Fruit fly (Drosophila melanogaster) whole organism, embryonic: ENCODE results near the gene scu.

Source experiments
- Abd-B ChIP-seq: fragments of 200-800 bp; sonication (Bioruptor generic); optimal IDR thresholded peaks from 2 replicates; lab custom pipeline; 2018; ENCODE audit warnings: missing biosample characterization, mild to moderate bottlenecking, missing genetic modification characterization, moderate library complexity
- CG10267 ChIP-seq: fragments of 200-800 bp; sonication (Bioruptor generic); optimal IDR thresholded peaks from 2 replicates; lab custom pipeline; 2018; ENCODE audit warnings: missing biosample characterization, mild to moderate bottlenecking, missing genetic modification characterization, moderate library complexity
- CG10431 ChIP-seq: fragments of 200-800 bp; sonication (Bioruptor generic); optimal IDR thresholded peaks from 3 replicates; lab custom pipeline; 2018; ENCODE audit warnings: missing biosample characterization, mild to moderate bottlenecking, missing genetic modification characterization
- CG11504 ChIP-seq: fragments of 200-800 bp; sonication (Bioruptor generic); optimal IDR thresholded peaks from 3 replicates; lab custom pipeline; 2019; ENCODE audit warnings: missing biosample characterization, mild to moderate bottlenecking, missing genetic modification characterization, moderate library complexity
- CG11723 ChIP-seq: fragments of 200-800 bp; sonication (Bioruptor generic); optimal IDR thresholded peaks from 2 replicates; lab custom pipeline; 2017; ENCODE audit warnings: missing biosample characterization, mild to moderate bottlenecking, missing genetic modification characterization
- CG13894 ChIP-seq: fragments of 200-800 bp; sonication (Bioruptor generic); optimal IDR thresholded peaks from 3 replicates; lab custom pipeline; 2018; ENCODE audit warnings: missing biosample characterization, mild to moderate bottlenecking, missing genetic modification characterization, moderate library complexity
- CG14710 ChIP-seq: fragments of 200-800 bp; sonication (Bioruptor generic); optimal IDR thresholded peaks from 3 replicates; lab custom pipeline; 2019; ENCODE audit warnings: missing biosample characterization, mild to moderate bottlenecking, missing genetic modification characterization, moderate library complexity
- CG15269 ChIP-seq: fragments of 200-800 bp; sonication (Bioruptor generic); optimal IDR thresholded peaks from 2 replicates; lab custom pipeline; 2018; ENCODE audit warnings: missing biosample characterization, mild to moderate bottlenecking, missing genetic modification characterization, moderate library complexity
- CG15479 ChIP-seq: fragments of 200-800 bp; sonication (Bioruptor generic); optimal IDR thresholded peaks from 3 replicates; lab custom pipeline; 2019; ENCODE audit warnings: missing biosample characterization, mild to moderate bottlenecking, missing genetic modification characterization, moderate library complexity
- CG16813 ChIP-seq: fragments of 200-800 bp; sonication (Bioruptor generic); IDR thresholded peaks from 3 replicates; pipeline ENCODE4 v1.3.6; 2022; ENCODE audit warnings: missing biosample characterization, missing genetic modification characterization; ENCODE audit not compliant: partially characterized antibody
- CG16863 ChIP-seq: fragments of 200-800 bp; sonication (Bioruptor generic); optimal IDR thresholded peaks from 3 replicates; lab custom pipeline; 2016; ENCODE audit warnings: missing biosample characterization, missing genetic modification characterization
- CG17612 ChIP-seq: fragments of 200-800 bp; sonication (Bioruptor generic); IDR thresholded peaks from 2 replicates; pipeline ENCODE4 v1.3.6; 2022; ENCODE audit warnings: missing biosample characterization, missing genetic modification characterization
- CG18011 ChIP-seq: fragments of 200-800 bp; sonication (Bioruptor generic); optimal IDR thresholded peaks from 2 replicates; lab custom pipeline; 2017; ENCODE audit warnings: missing biosample characterization, missing genetic modification characterization, mild to moderate bottlenecking, moderate library complexity, missing genotype
- CG2120 ChIP-seq: fragments of 200-800 bp; sonication (Bioruptor generic); optimal IDR thresholded peaks from 3 replicates; lab custom pipeline; 2016; ENCODE audit warnings: missing biosample characterization, missing genetic modification characterization
- CG2199 ChIP-seq: fragments of 200-800 bp; sonication (Bioruptor generic); IDR thresholded peaks from 3 replicates; pipeline ENCODE4 v1.3.6; 2022; ENCODE audit warnings: missing biosample characterization, missing genetic modification characterization
- CG2202 ChIP-seq: fragments of 200-800 bp; sonication (Bioruptor generic); optimal IDR thresholded peaks from 2 replicates; lab custom pipeline; 2018; ENCODE audit warnings: missing biosample characterization, mild to moderate bottlenecking, missing genetic modification characterization
- CG2875 ChIP-seq: fragments of 200-800 bp; sonication (Bioruptor generic); optimal IDR thresholded peaks from 2 replicates; lab custom pipeline; 2017; ENCODE audit warnings: missing biosample characterization, mild to moderate bottlenecking, missing genetic modification characterization, missing genetic modification reagents
- CG2889 ChIP-seq: fragments of 200-800 bp; sonication (Bioruptor generic); IDR thresholded peaks from 3 replicates; pipeline ENCODE4 v1.3.6; 2022; ENCODE audit warnings: missing biosample characterization, missing genetic modification characterization
- CG30403 ChIP-seq: fragments of 200-800 bp; sonication (Bioruptor generic); optimal IDR thresholded peaks from 3 replicates; lab custom pipeline; 2016; ENCODE audit warnings: missing biosample characterization, missing genetic modification characterization
- CG4360 ChIP-seq: fragments of 200-800 bp; sonication (Bioruptor generic); IDR thresholded peaks from 2 replicates; pipeline ENCODE4 v1.3.6; 2022; ENCODE audit warnings: missing biosample characterization, missing genetic modification characterization
- CG7271 ChIP-seq: fragments of 200-800 bp; sonication (Bioruptor generic); optimal IDR thresholded peaks from 2 replicates; lab custom pipeline; 2018; ENCODE audit warnings: missing biosample characterization, mild to moderate bottlenecking, missing genetic modification characterization, moderate library complexity
- Camta ChIP-seq: fragments of 200-800 bp; sonication (Bioruptor generic); optimal IDR thresholded peaks from 2 replicates; lab custom pipeline; 2016; ENCODE audit warnings: missing biosample characterization, missing genetic modification characterization
- CoRest ChIP-seq: fragments of 200-800 bp; sonication (Bioruptor generic); optimal IDR thresholded peaks from 3 replicates; lab custom pipeline; 2018; ENCODE audit warnings: missing biosample characterization, mild to moderate bottlenecking, missing genetic modification characterization, moderate library complexity
- D19A ChIP-seq: fragments of 200-800 bp; optimal IDR thresholded peaks from 3 replicates; lab custom pipeline; 2019; ENCODE audit warnings: missing biosample characterization, mild to moderate bottlenecking, missing genetic modification characterization, moderate library complexity
- E2f2 ChIP-seq: fragments of 200-800 bp; sonication (Bioruptor generic); IDR thresholded peaks from 2 replicates; pipeline ENCODE4 v1.3.6; 2022; ENCODE audit warnings: missing biosample characterization, missing genetic modification characterization
- Ets65A ChIP-seq: fragments of 200-800 bp; sonication (Bioruptor generic); peaks from one replicate; lab custom pipeline; 2016; ENCODE audit warnings: missing biosample characterization, missing genetic modification characterization
- HLH4C ChIP-seq: fragments of 200-800 bp; sonication (Bioruptor generic); IDR thresholded peaks from 3 replicates; pipeline ENCODE4 v1.3.6; 2022; ENCODE audit warnings: missing biosample characterization, missing genetic modification characterization; ENCODE audit not compliant: partially characterized antibody
- HmgZ ChIP-seq: fragments of 200-800 bp; sonication (Bioruptor generic); optimal IDR thresholded peaks from 2 replicates; lab custom pipeline; 2018; ENCODE audit warnings: missing biosample characterization, mild to moderate bottlenecking, missing genetic modification characterization
- Hr39 ChIP-seq: fragments of >200 bp; optimal IDR thresholded peaks from 2 replicates; lab custom pipeline; 2017
- MESR4 ChIP-seq: fragments of 200-800 bp; sonication (Bioruptor generic); optimal IDR thresholded peaks from 2 replicates; lab custom pipeline; 2018; ENCODE audit warnings: missing biosample characterization, mild to moderate bottlenecking, missing genetic modification characterization, moderate library complexity
- Med ChIP-seq: fragments of 200-800 bp; sonication (Bioruptor generic); peaks from one replicate; lab custom pipeline; 2016; ENCODE audit warnings: missing biosample characterization, missing genetic modification characterization, mild to moderate bottlenecking, inconsistent platforms, moderate library complexity
- Spps ChIP-seq: fragments of 200-800 bp; sonication (Bioruptor generic); optimal IDR thresholded peaks from 2 replicates; lab custom pipeline; 2018; ENCODE audit warnings: missing biosample characterization, mild to moderate bottlenecking, missing genetic modification characterization
- Sry-δ ChIP-seq: fragments of 200-800 bp; sonication (Bioruptor generic); optimal IDR thresholded peaks from 2 replicates; lab custom pipeline; 2016; ENCODE audit warnings: missing biosample characterization, missing genetic modification characterization
- Tbp ChIP-seq: fragments of >200 bp; optimal IDR thresholded peaks from 2 replicates; lab custom pipeline; 2018; ENCODE audit warnings: missing biosample characterization, missing genetic modification characterization
- ase ChIP-seq: fragments of 200-800 bp; sonication (Bioruptor generic); IDR thresholded peaks from 3 replicates; pipeline ENCODE4 v1.3.6; 2022; ENCODE audit warnings: missing biosample characterization, missing genetic modification characterization
- cas ChIP-seq: fragments of 200-800 bp; sonication (Bioruptor generic); IDR thresholded peaks from 2 replicates; pipeline ENCODE4 v1.3.6; 2022; ENCODE audit warnings: missing biosample characterization, missing genetic modification characterization
- cg ChIP-seq: fragments of 200-800 bp; sonication (Bioruptor generic); optimal IDR thresholded peaks from 3 replicates; lab custom pipeline; 2019; ENCODE audit warnings: missing biosample characterization, mild to moderate bottlenecking, missing genetic modification characterization, moderate library complexity
- crol ChIP-seq: fragments of 200-800 bp; sonication (Bioruptor generic); IDR thresholded peaks from 2 replicates; pipeline ENCODE4 v1.3.6; 2022; ENCODE audit warnings: missing biosample characterization, missing genetic modification characterization
- dmrt99B ChIP-seq: fragments of 200-800 bp; sonication (Bioruptor generic); optimal IDR thresholded peaks from 2 replicates; lab custom pipeline; 2018; ENCODE audit warnings: missing biosample characterization, mild to moderate bottlenecking, missing genetic modification characterization, moderate library complexity
- fd96Cb ChIP-seq: fragments of 200-800 bp; sonication (Bioruptor generic); optimal IDR thresholded peaks from 2 replicates; lab custom pipeline; 2018; ENCODE audit warnings: missing biosample characterization, mild to moderate bottlenecking, missing genetic modification characterization, moderate library complexity
- kah ChIP-seq: fragments of 200-800 bp; sonication (Bioruptor generic); optimal IDR thresholded peaks from 2 replicates; lab custom pipeline; 2018; ENCODE audit warnings: missing biosample characterization, mild to moderate bottlenecking, missing genetic modification characterization
- nerfin-1 ChIP-seq: fragments of 200-800 bp; sonication (Bioruptor generic); optimal IDR thresholded peaks from 3 replicates; lab custom pipeline; 2019; ENCODE audit warnings: missing biosample characterization, mild to moderate bottlenecking, missing genetic modification characterization, moderate library complexity
- pan ChIP-seq, 4 experiments: fragments of >200 bp in 3 of 4; fragments of 200-800 bp in 1 of 4; sonication (Bioruptor generic) in 1 of 4; optimal IDR thresholded peaks in 3 of 4; IDR thresholded peaks in 1 of 4; 2 replicates each; pipeline versions ENCODE4 v1.3.6 to Lab custom; 2017 to 2022; ENCODE audit warnings: missing biosample characterization in 2 of 4, missing genetic modification characterization in 2 of 4, mixed read lengths in 1 of 4
- peb ChIP-seq: fragments of 200-800 bp; sonication (Bioruptor generic); IDR thresholded peaks from 2 replicates; pipeline ENCODE4 v1.3.6; 2022; ENCODE audit warnings: missing biosample characterization, missing genetic modification characterization
- pfk ChIP-seq: fragments of 200-800 bp; sonication (Bioruptor generic); optimal IDR thresholded peaks from 2 replicates; lab custom pipeline; 2018; ENCODE audit warnings: missing biosample characterization, mild to moderate bottlenecking, missing genetic modification characterization, moderate library complexity
- schlank ChIP-seq: fragments of 200-800 bp; sonication (Bioruptor generic); optimal IDR thresholded peaks from 2 replicates; lab custom pipeline; 2018; ENCODE audit warnings: missing biosample characterization, mild to moderate bottlenecking, missing genetic modification characterization
- twi ChIP-seq: fragments of 200-800 bp; optimal IDR thresholded peaks from 2 replicates; lab custom pipeline; 2019; ENCODE audit warnings: missing biosample characterization, mild to moderate bottlenecking, missing genetic modification characterization, moderate library complexity
- vnd ChIP-seq: fragments of 200-800 bp; sonication (Bioruptor generic); IDR thresholded peaks from 3 replicates; pipeline ENCODE4 v1.3.6; 2022; ENCODE audit warnings: missing biosample characterization, missing genetic modification characterization; ENCODE audit not compliant: partially characterized antibody
- yki ChIP-seq: fragments of >200 bp; optimal IDR thresholded peaks from 3 replicates; lab custom pipeline; 2018

scu gene

dm6 chrX:18084614-18085469 lies 6.2 kb upstream of the scu start (continued):
- TF ChIP-seq CG2875 (GFP tag; lab: Kevin White, UChicago) (no peak), kah (GFP tag; lab: Kevin White, UChicago) (no peak), CG4360 (peak; percentile 66; the same call in 1 of the 2 replicates), CG11723 (GFP tag; lab: Kevin White, UChicago) (no peak), CG18011 (GFP tag; lab: Kevin White, UChicago) (no peak), HLH4C (GFP tag; lab: Robert Waterston, UW) (no peak), CG2120 (GFP tag; lab: Kevin White, UChicago) (no peak), Ets65A (peak; percentile 22), CG10267 (tag; lab: Kevin White, UChicago) (no peak), CG16813 (GFP tag; lab: Robert Waterston, UW) (peak; percentile 15; the same call in 1 of the 3 replicates), CG17612 (GFP tag; lab: Robert Waterston, UW) (no peak), pan (optimal IDR thresholded peaks at IDR 0.05; lab: Kevin White, UChicago) (no peak), pan (GFP tag; optimal IDR thresholded peaks at IDR 0.05 in 1 of 2, IDR thresholded peaks at IDR 0.05 in 1 of 2) (no peak), Sry-δ (GFP tag; lab: Kevin White, UChicago) (no peak), Abd-B (GFP tag; lab: Kevin White, UChicago) (no peak), D19A (tag; lab: Kevin White, UChicago) (peak; percentile 86), CG13894 (tag; lab: Kevin White, UChicago) (no peak), HmgZ (no peak), CG30403 (GFP tag; lab: Kevin White, UChicago) (no peak), CoRest (tag; lab: Kevin White, UChicago) (no peak), CG2202 (no peak), MESR4 (no peak), vnd (GFP tag; lab: Robert Waterston, UW) (no peak), CG10431 (no peak), CG15269 (tag; lab: Kevin White, UChicago) (no peak), twi (tag; lab: Kevin White, UChicago) (no peak), Camta (GFP tag; lab: Kevin White, UChicago) (no peak), CG14710 (tag; lab: Kevin White, UChicago) (no peak), Hr39 (lab: Kevin White, UChicago) (no peak), CG16863 (GFP tag; lab: Kevin White, UChicago) (no peak), E2f2 (GFP tag; lab: Robert Waterston, UW) (no peak), CG2889 (GFP tag; lab: Robert Waterston, UW) (no peak), Med (no peak), CG2199 (GFP tag; lab: Robert Waterston, UW) (peak; percentile 11; the same call in 1 of the 3 replicates), cas (no peak), Spps (tag; lab: Kevin White, UChicago) (no peak), fd96Cb (tag; lab: Kevin White, UChicago) (no peak), dmrt99B (tag; lab: Kevin White, UChicago) (no peak), schlank (tag; lab: Kevin White, UChicago) (no peak), ase (GFP tag; lab: Robert Waterston, UW) (no peak), cg (GFP tag; lab: Kevin White, UChicago) (peak; percentile 26), CG7271 (tag; lab: Kevin White, UChicago) (no peak), crol (GFP tag; lab: Robert Waterston, UW) (peak; percentile 80), peb (GFP tag; lab: Robert Waterston, UW) (no peak), pfk (GFP tag; lab: Kevin White, UChicago) (no peak), nerfin-1 (tag; lab: Kevin White, UChicago) (no peak), CG15479 (no peak), yki (no peak), CG11504 (tag; lab: Kevin White, UChicago) (no peak), Tbp (GFP tag; lab: Kevin White, UChicago) (no peak)
